Worm (Caenorhabditis elegans): ENCODE data around the gene svh-11.

DNA sequence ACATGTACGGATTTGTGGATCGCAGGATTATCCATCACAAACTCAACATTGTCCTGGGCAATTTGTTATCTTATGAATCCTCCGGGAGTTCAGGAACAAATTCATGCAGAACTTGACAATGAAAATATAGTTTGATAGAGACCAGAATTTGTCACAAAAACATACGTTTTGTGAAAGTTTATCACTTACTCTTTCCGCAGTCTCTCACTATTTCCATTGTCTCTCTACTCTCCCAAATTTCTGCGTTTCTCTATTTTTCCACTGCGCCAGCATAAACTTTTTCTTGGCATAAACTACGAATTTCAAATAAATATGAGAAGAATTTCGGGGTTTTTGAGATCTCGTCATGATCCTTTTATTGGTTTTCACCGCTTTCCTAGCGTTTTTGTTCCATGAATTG is 35.7 kb downstream of the svh-11 start, which contains the start of gene cyp-33C3:
- TF ChIP-seq klf-2 (GFP tag; conservative IDR thresholded peaks at IDR 0.05), result no peak
- TF ChIP-seq T22C8.4 (GFP tag; IDR thresholded peaks at IDR 0.05), result no peak
- TF ChIP-seq tab-1 (GFP tag; IDR thresholded peaks at IDR 0.05), result no peak
- no peak for TF ChIP-seq ztf-29 (GFP tag; IDR thresholded peaks at IDR 0.05)

Measured in whole organism, midembryonic.